Fruit fly (Drosophila melanogaster) whole organism, embryonic: Measurements from ENCODE around the gene CG32388.

ENCODE experiments used
- Ada2b ChIP-seq: fragments of 200-800 bp; sonication (Bioruptor generic); IDR thresholded peaks from 2 replicates; pipeline ENCODE4 v1.3.6; 2022; ENCODE audit warnings: missing biosample characterization, missing genetic modification characterization
- B-H2 ChIP-seq: fragments of 200-800 bp; sonication (Bioruptor generic); optimal IDR thresholded peaks from 2 replicates; lab custom pipeline; 2018; ENCODE audit warnings: missing biosample characterization, mild to moderate bottlenecking, missing genetic modification characterization
- CG10543 ChIP-seq: fragments of 200-800 bp; sonication (Bioruptor generic); optimal IDR thresholded peaks from 3 replicates; lab custom pipeline; 2017; ENCODE audit warnings: missing biosample characterization, mild to moderate bottlenecking, missing genetic modification characterization, moderate library complexity
- CG11695 ChIP-seq: fragments of 200-800 bp; sonication (Bioruptor generic); IDR thresholded peaks from 3 replicates; pipeline ENCODE4 v1.3.6; 2022; ENCODE audit warnings: missing biosample characterization, missing genetic modification characterization
- CG1529 ChIP-seq: fragments of 200-800 bp; sonication (Bioruptor generic); optimal IDR thresholded peaks from 3 replicates; lab custom pipeline; 2018; ENCODE audit warnings: missing biosample characterization, missing genetic modification characterization
- CG15601 ChIP-seq: fragments of 200-800 bp; sonication (Bioruptor generic); optimal IDR thresholded peaks from 3 replicates; lab custom pipeline; 2019; ENCODE audit warnings: missing biosample characterization, mild to moderate bottlenecking, missing genetic modification characterization, moderate library complexity
- CG1602 ChIP-seq: fragments of 200-800 bp; sonication (Bioruptor generic); optimal IDR thresholded peaks from 3 replicates; lab custom pipeline; 2016; ENCODE audit warnings: missing biosample characterization, missing genetic modification characterization
- CG17361 ChIP-seq: fragments of 200-800 bp; sonication (Bioruptor generic); IDR thresholded peaks from 3 replicates; pipeline ENCODE4 v1.3.6; 2022; ENCODE audit warnings: missing biosample characterization, missing genetic modification characterization
- CG18262 ChIP-seq: fragments of 200-800 bp; optimal IDR thresholded peaks from 3 replicates; lab custom pipeline; 2019; ENCODE audit warnings: missing biosample characterization, mild to moderate bottlenecking, missing genetic modification characterization, moderate library complexity
- CG18476 ChIP-seq: fragments of 200-800 bp; sonication (Bioruptor generic); optimal IDR thresholded peaks from 2 replicates; lab custom pipeline; 2016; ENCODE audit warnings: missing biosample characterization, mild to moderate bottlenecking, missing genetic modification characterization
- CG2116 ChIP-seq: fragments of 200-800 bp; sonication (Bioruptor generic); optimal IDR thresholded peaks from 3 replicates; lab custom pipeline; 2018; ENCODE audit warnings: missing biosample characterization, mild to moderate bottlenecking, missing genetic modification characterization
- CG2875 ChIP-seq: fragments of 200-800 bp; sonication (Bioruptor generic); optimal IDR thresholded peaks from 2 replicates; lab custom pipeline; 2017; ENCODE audit warnings: missing biosample characterization, mild to moderate bottlenecking, missing genetic modification characterization, missing genetic modification reagents
- CG33557 ChIP-seq: fragments of 200-800 bp; sonication (Bioruptor generic); optimal IDR thresholded peaks from 2 replicates; lab custom pipeline; 2019; ENCODE audit warnings: missing biosample characterization, mild to moderate bottlenecking, missing genetic modification characterization, moderate library complexity
- CG4360 ChIP-seq: fragments of 200-800 bp; sonication (Bioruptor generic); IDR thresholded peaks from 2 replicates; pipeline ENCODE4 v1.3.6; 2022; ENCODE audit warnings: missing biosample characterization, missing genetic modification characterization
- CG4404 ChIP-seq: fragments of 200-800 bp; sonication (Bioruptor generic); IDR thresholded peaks from 2 replicates; pipeline ENCODE4 v1.3.6; 2022; ENCODE audit warnings: missing biosample characterization, missing genetic modification characterization
- CG4707 ChIP-seq: fragments of 200-800 bp; sonication (Bioruptor generic); optimal IDR thresholded peaks from 2 replicates; lab custom pipeline; 2018; ENCODE audit warnings: missing biosample characterization, mild to moderate bottlenecking, missing genetic modification characterization, moderate library complexity
- CG6765 ChIP-seq: fragments of 200-800 bp; sonication (Bioruptor generic); optimal IDR thresholded peaks from 3 replicates; lab custom pipeline; 2017; ENCODE audit warnings: missing biosample characterization, mild to moderate bottlenecking, missing genetic modification characterization
- CG7963 ChIP-seq: fragments of 200-800 bp; sonication (Bioruptor generic); IDR thresholded peaks from 3 replicates; pipeline ENCODE4 v1.3.6; 2022; ENCODE audit warnings: missing biosample characterization, missing genetic modification characterization; ENCODE audit not compliant: partially characterized antibody
- Camta ChIP-seq: fragments of 200-800 bp; sonication (Bioruptor generic); optimal IDR thresholded peaks from 2 replicates; lab custom pipeline; 2016; ENCODE audit warnings: missing biosample characterization, missing genetic modification characterization
- Deaf1 ChIP-seq: fragments of 200-800 bp; optimal IDR thresholded peaks from 3 replicates; lab custom pipeline; 2019; ENCODE audit warnings: missing biosample characterization, mild to moderate bottlenecking, missing genetic modification characterization, moderate library complexity
- Dek ChIP-seq: fragments of 200-800 bp; sonication (Bioruptor generic); optimal IDR thresholded peaks from 3 replicates; lab custom pipeline; 2019; ENCODE audit warnings: missing biosample characterization, mild to moderate bottlenecking, missing genetic modification characterization, moderate library complexity
- Dp ChIP-seq: fragments of 200-800 bp; sonication (Bioruptor generic); optimal IDR thresholded peaks from 2 replicates; lab custom pipeline; 2018; ENCODE audit warnings: missing biosample characterization, mild to moderate bottlenecking, missing genetic modification characterization, moderate library complexity
- E2f1 ChIP-seq: fragments of 200-800 bp; sonication (Bioruptor generic); IDR thresholded peaks from 2 replicates; pipeline ENCODE4 v1.3.6; 2022; ENCODE audit warnings: missing biosample characterization, missing genetic modification characterization
- Fer1 ChIP-seq: fragments of 200-800 bp; sonication (Bioruptor generic); optimal IDR thresholded peaks from 2 replicates; lab custom pipeline; 2017; ENCODE audit warnings: missing biosample characterization, mild to moderate bottlenecking, missing genetic modification characterization
- HLH4C ChIP-seq: fragments of 200-800 bp; sonication (Bioruptor generic); IDR thresholded peaks from 3 replicates; pipeline ENCODE4 v1.3.6; 2022; ENCODE audit warnings: missing biosample characterization, missing genetic modification characterization; ENCODE audit not compliant: partially characterized antibody
- Hmr ChIP-seq: fragments of 200-800 bp; sonication (Bioruptor generic); optimal IDR thresholded peaks from 3 replicates; lab custom pipeline; 2017; ENCODE audit warnings: mild to moderate bottlenecking, missing biosample characterization, missing genetic modification reagents, missing genetic modification characterization
- Lpt ChIP-seq: fragments of >200 bp; optimal IDR thresholded peaks from 2 replicates; lab custom pipeline; 2018; ENCODE audit warnings: missing biosample characterization, missing genetic modification characterization
- MBD-R2 ChIP-seq: fragments of 200-800 bp; sonication (Bioruptor generic); IDR thresholded peaks from 2 replicates; pipeline ENCODE4 v1.3.6; 2022; ENCODE audit warnings: missing biosample characterization, missing genetic modification characterization
- Sry-δ ChIP-seq: fragments of 200-800 bp; sonication (Bioruptor generic); optimal IDR thresholded peaks from 2 replicates; lab custom pipeline; 2016; ENCODE audit warnings: missing biosample characterization, missing genetic modification characterization
- TFAM ChIP-seq: fragments of 200-800 bp; sonication (Bioruptor generic); optimal IDR thresholded peaks from 2 replicates; lab custom pipeline; 2017; ENCODE audit warnings: missing biosample characterization, missing genetic modification characterization, inconsistent platforms
- Usf ChIP-seq: fragments of 200-800 bp; sonication (Bioruptor generic); optimal IDR thresholded peaks from 2 replicates; lab custom pipeline; 2017; ENCODE audit warnings: missing genotype, missing biosample characterization, missing genetic modification characterization
- ac ChIP-seq: fragments of 200-800 bp; sonication (Bioruptor generic); optimal IDR thresholded peaks from 3 replicates; lab custom pipeline; 2017; ENCODE audit warnings: missing biosample characterization, mild to moderate bottlenecking, missing genetic modification characterization
- bcd ChIP-seq: fragments of 200-800 bp; sonication (Bioruptor generic); optimal IDR thresholded peaks from 2 replicates; lab custom pipeline; 2017; ENCODE audit warnings: missing biosample characterization, mild to moderate bottlenecking, missing genetic modification characterization
- cad ChIP-seq: fragments of >200 bp; optimal IDR thresholded peaks from 2 replicates; lab custom pipeline; 2017; ENCODE audit warnings: missing biosample characterization, missing genetic modification characterization
- corto ChIP-seq: fragments of 200-800 bp; sonication (Bioruptor generic); optimal IDR thresholded peaks from 2 replicates; lab custom pipeline; 2016; ENCODE audit warnings: missing biosample characterization, mild to moderate bottlenecking, missing genetic modification characterization, moderate library complexity
- dpn ChIP-seq, 2 experiments: fragments of 200-800 bp; sonication (Bioruptor generic); optimal IDR thresholded peaks; 3 replicates each; lab custom pipeline; 2016; ENCODE audit warnings: missing biosample characterization in 2 of 2, missing genetic modification characterization in 2 of 2
- en ChIP-seq: fragments of 200-800 bp; sonication (Bioruptor generic); optimal IDR thresholded peaks from 2 replicates; lab custom pipeline; 2016; ENCODE audit warnings: missing biosample characterization, missing genetic modification characterization
- lab ChIP-seq: fragments of 200-800 bp; sonication (Bioruptor generic); optimal IDR thresholded peaks from 3 replicates; lab custom pipeline; 2017; ENCODE audit warnings: missing biosample characterization, missing genetic modification characterization, mild to moderate bottlenecking, moderate library complexity, missing genetic modification reagents
- lola ChIP-seq, 3 experiments: fragments of >200 bp in 2 of 3; fragments of 200-800 bp in 1 of 3; sonication (Bioruptor generic) in 1 of 3; optimal IDR thresholded peaks; 2 replicates each; lab custom pipeline; 2017 to 2019; ENCODE audit warnings: missing biosample characterization in 3 of 3, missing genetic modification characterization in 3 of 3, mild to moderate bottlenecking in 1 of 3, moderate library complexity in 1 of 3
- luna ChIP-seq: fragments of 200-800 bp; sonication (Bioruptor generic); optimal IDR thresholded peaks from 2 replicates; lab custom pipeline; 2016; ENCODE audit warnings: missing biosample characterization, missing genetic modification characterization
- maf-S ChIP-seq: fragments of 200-800 bp; sonication (Bioruptor generic); optimal IDR thresholded peaks from 2 replicates; lab custom pipeline; 2016; ENCODE audit warnings: missing biosample characterization, missing genetic modification characterization
- pan ChIP-seq, 4 experiments: fragments of >200 bp in 3 of 4; fragments of 200-800 bp in 1 of 4; sonication (Bioruptor generic) in 1 of 4; optimal IDR thresholded peaks in 3 of 4; IDR thresholded peaks in 1 of 4; 2 replicates each; pipeline versions ENCODE4 v1.3.6 to Lab custom; 2017 to 2022; ENCODE audit warnings: missing biosample characterization in 2 of 4, missing genetic modification characterization in 2 of 4, mixed read lengths in 1 of 4
- pum ChIP-seq: fragments of 200-800 bp; sonication (Bioruptor generic); optimal IDR thresholded peaks from 2 replicates; lab custom pipeline; 2016; ENCODE audit warnings: missing biosample characterization, missing genetic modification characterization
- schlank ChIP-seq: fragments of 200-800 bp; sonication (Bioruptor generic); optimal IDR thresholded peaks from 2 replicates; lab custom pipeline; 2018; ENCODE audit warnings: missing biosample characterization, mild to moderate bottlenecking, missing genetic modification characterization
- toy ChIP-seq: fragments of 200-800 bp; sonication (Bioruptor generic); IDR thresholded peaks from 2 replicates; pipeline ENCODE4 v1.3.6; 2022; ENCODE audit warnings: missing biosample characterization, missing genetic modification characterization
- usp ChIP-seq: fragments of >200 bp; optimal IDR thresholded peaks from 2 replicates; lab custom pipeline; 2017; ENCODE audit warnings: missing biosample characterization, missing genetic modification characterization
- vnd ChIP-seq: fragments of 200-800 bp; sonication (Bioruptor generic); IDR thresholded peaks from 3 replicates; pipeline ENCODE4 v1.3.6; 2022; ENCODE audit warnings: missing biosample characterization, missing genetic modification characterization; ENCODE audit not compliant: partially characterized antibody
- zf30C ChIP-seq: fragments of 200-800 bp; sonication (Bioruptor generic); optimal IDR thresholded peaks from 3 replicates; lab custom pipeline; 2018; ENCODE audit warnings: missing biosample characterization, mild to moderate bottlenecking, missing genetic modification characterization

The CG32388 gene

DNA sequence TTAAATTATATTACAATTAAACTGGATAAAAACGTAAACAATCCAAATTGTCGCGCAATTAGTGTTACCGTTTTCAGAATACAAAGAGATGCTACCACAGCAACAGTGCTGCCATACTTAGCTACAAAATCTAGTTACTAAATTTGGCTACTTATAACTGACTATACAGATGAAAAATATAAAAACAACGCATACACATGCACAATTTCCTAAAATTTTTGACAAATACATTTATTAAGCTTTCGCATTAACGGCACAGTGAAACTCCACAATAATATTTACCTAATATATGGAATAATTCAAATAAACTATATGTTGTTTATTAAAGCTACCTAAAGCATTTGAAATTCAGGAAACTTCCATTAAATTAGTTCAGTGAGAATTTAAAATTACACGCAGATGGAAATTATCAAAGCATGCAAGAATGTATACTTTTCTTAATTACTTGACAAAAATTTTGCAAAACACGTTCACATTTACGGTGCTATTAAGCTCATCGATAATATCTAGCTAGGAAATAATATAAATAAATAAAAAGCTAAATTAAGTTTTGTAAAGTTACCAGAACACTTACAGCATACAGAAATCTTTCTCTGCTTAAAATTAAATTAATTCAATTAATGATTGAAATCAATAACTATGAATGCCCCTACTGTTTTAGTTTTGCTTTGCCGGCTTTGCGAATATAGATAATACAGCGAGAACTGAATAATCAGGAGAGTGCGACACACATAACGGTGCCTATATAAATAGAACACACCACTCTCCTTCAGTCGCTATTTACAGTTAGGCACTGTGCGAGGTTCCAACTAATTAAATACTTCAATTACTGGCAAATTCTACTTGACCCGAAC lies 15.2 kb downstream of the CG32388 start, which contains the start of the genes Mis12 and CG9953 (continued):
- TF ChIP-seq lab (GFP tag; lab: Kevin White, UChicago) (no peak), Deaf1 (tag; lab: Kevin White, UChicago) (no peak), CG1529 (GFP tag; lab: Kevin White, UChicago) (no peak), CG18262 (tag; lab: Kevin White, UChicago) (peak; percentile 57), HLH4C (GFP tag; lab: Robert Waterston, UW) (no peak), MBD-R2 (GFP tag; lab: Robert Waterston, UW) (peak; percentile 68), B-H2 (GFP tag; lab: Kevin White, UChicago) (no peak), ac (GFP tag; lab: Kevin White, UChicago) (no peak), luna (GFP tag; lab: Kevin White, UChicago) (no peak), CG4707 (no peak), lola (GFP tag; optimal IDR thresholded peaks at IDR 0.05; lab: Kevin White, UChicago) (peak in 1 of 3 experiments; percentile 62), Lpt (GFP tag; lab: Kevin White, UChicago) (no peak), CG6765 (GFP tag; lab: Kevin White, UChicago) (no peak), CG2875 (no peak), CG4404 (GFP tag; lab: Robert Waterston, UW) (no peak), pum (no peak), TFAM (GFP tag; lab: Kevin White, UChicago) (no peak), CG2116 (peak; percentile 9), Usf (GFP tag; lab: Kevin White, UChicago) (peak; percentile 20), Camta (no peak), maf-S (no peak), cad (GFP tag; lab: Kevin White, UChicago) (no peak), CG10543 (GFP tag; lab: Kevin White, UChicago) (no peak), pan (optimal IDR thresholded peaks at IDR 0.05; lab: Kevin White, UChicago) (no peak), pan (GFP tag; optimal IDR thresholded peaks at IDR 0.05 in 1 of 2, IDR thresholded peaks at IDR 0.05 in 1 of 2) (peak in 1 of 2 experiments; percentile 76), CG1602 (GFP tag; lab: Kevin White, UChicago) (peak; percentile 49), dpn (GFP tag; optimal IDR thresholded peaks at IDR 0.05; lab: Kevin White, UChicago) (peak; percentile 11 to 20), Dek (tag; lab: Kevin White, UChicago) (peak; percentile 4), CG18476 (GFP tag; lab: Kevin White, UChicago) (no peak), Hmr (GFP tag; lab: Kevin White, UChicago) (no peak), zf30C (GFP tag; lab: Kevin White, UChicago) (no peak), schlank (tag; lab: Kevin White, UChicago) (no peak), usp (GFP tag; lab: Kevin White, UChicago) (no peak), Fer1 (GFP tag; lab: Kevin White, UChicago) (no peak), CG11695 (GFP tag; lab: Robert Waterston, UW) (0 out of 3 replicates have a peak, but pooled peaks have one; percentile 27), CG15601 (no peak), CG17361 (GFP tag; lab: Robert Waterston, UW) (peak; percentile 75), CG4360 (GFP tag; lab: Robert Waterston, UW) (no peak), CG7963 (GFP tag; lab: Robert Waterston, UW) (no peak), en (GFP tag; lab: Kevin White, UChicago) (no peak), vnd (GFP tag; lab: Robert Waterston, UW) (no peak), Dp (GFP tag; lab: Kevin White, UChicago) (peak; percentile 68), corto (GFP tag; lab: Kevin White, UChicago) (no peak), Ada2b (GFP tag; lab: Robert Waterston, UW) (peak; percentile 17; the same call in 1 of the 2 replicates), toy (GFP tag; lab: Robert Waterston, UW) (no peak), bcd (GFP tag; lab: Kevin White, UChicago) (peak; percentile 39), CG33557 (GFP tag; lab: Kevin White, UChicago) (peak; percentile 43), E2f1 (GFP tag; lab: Robert Waterston, UW) (no peak; the same call in 1 of the 2 replicates), Sry-δ (no peak)
